Fruit fly (Drosophila melanogaster) whole organism, embryonic: ENCODE results near the gene yrt.

Experiments
- Awh ChIP-seq: fragments of 200-800 bp; sonication (Bioruptor generic); IDR thresholded peaks from 2 replicates; pipeline ENCODE4, ENCODE4 v1.3.6; 2022; ENCODE audit warnings: missing biosample characterization, missing genetic modification characterization
- B-H1 ChIP-seq: fragments of 200-800 bp; sonication (Bioruptor generic); IDR thresholded peaks from 3 replicates; pipeline ENCODE4 v1.3.6; 2022; ENCODE audit warnings: missing biosample characterization, missing genetic modification characterization
- BtbVII ChIP-seq: fragments of 200-800 bp; sonication (Bioruptor generic); optimal IDR thresholded peaks from 3 replicates; lab custom pipeline; 2017; ENCODE audit warnings: missing biosample characterization, mild to moderate bottlenecking, missing genetic modification characterization
- CG10462 ChIP-seq: fragments of 200-800 bp; sonication (Bioruptor generic); optimal IDR thresholded peaks from 2 replicates; lab custom pipeline; 2016; ENCODE audit warnings: missing biosample characterization, missing genetic modification characterization
- CG11093 ChIP-seq: fragments of 200-800 bp; sonication (Bioruptor generic); IDR thresholded peaks from 3 replicates; pipeline ENCODE4 v1.3.6; 2022; ENCODE audit warnings: missing biosample characterization, missing genetic modification characterization
- CG11696 ChIP-seq: fragments of 200-800 bp; sonication (Bioruptor generic); IDR thresholded peaks from 2 replicates; pipeline ENCODE4 v1.3.6; 2022; ENCODE audit warnings: missing biosample characterization, missing genetic modification characterization
- CG12071 ChIP-seq: fragments of 200-800 bp; sonication (Bioruptor generic); optimal IDR thresholded peaks from 3 replicates; lab custom pipeline; 2018; ENCODE audit warnings: missing biosample characterization, mild to moderate bottlenecking, missing genetic modification characterization
- CG12391 ChIP-seq: fragments of 200-800 bp; sonication (Bioruptor generic); optimal IDR thresholded peaks from 3 replicates; lab custom pipeline; 2018; ENCODE audit warnings: missing biosample characterization, mild to moderate bottlenecking, missing genetic modification characterization, moderate library complexity
- CG12659 ChIP-seq: fragments of 200-800 bp; sonication (Bioruptor generic); optimal IDR thresholded peaks from 3 replicates; lab custom pipeline; 2017; ENCODE audit warnings: mild to moderate bottlenecking, missing biosample characterization, missing genetic modification reagents, missing genetic modification characterization
- CG13287 ChIP-seq: fragments of 200-800 bp; sonication (Bioruptor generic); IDR thresholded peaks from 2 replicates; pipeline ENCODE4 v1.3.6; 2022; ENCODE audit warnings: missing biosample characterization, missing genetic modification characterization; ENCODE audit not compliant: partially characterized antibody
- CG13424 ChIP-seq: fragments of 200-800 bp; sonication (Bioruptor generic); optimal IDR thresholded peaks from 2 replicates; lab custom pipeline; 2019; ENCODE audit warnings: missing biosample characterization, mild to moderate bottlenecking, missing genetic modification characterization, moderate library complexity
- CG13894 ChIP-seq: fragments of 200-800 bp; sonication (Bioruptor generic); optimal IDR thresholded peaks from 3 replicates; lab custom pipeline; 2018; ENCODE audit warnings: missing biosample characterization, mild to moderate bottlenecking, missing genetic modification characterization, moderate library complexity
- CG14860 ChIP-seq: fragments of 200-800 bp; sonication (Bioruptor generic); IDR thresholded peaks from 3 replicates; pipeline ENCODE4 v1.3.6; 2022; ENCODE audit warnings: missing biosample characterization, missing genetic modification characterization; ENCODE audit not compliant: partially characterized antibody
- CG1529 ChIP-seq: fragments of 200-800 bp; sonication (Bioruptor generic); optimal IDR thresholded peaks from 3 replicates; lab custom pipeline; 2018; ENCODE audit warnings: missing biosample characterization, missing genetic modification characterization
- CG16813 ChIP-seq: fragments of 200-800 bp; sonication (Bioruptor generic); IDR thresholded peaks from 3 replicates; pipeline ENCODE4 v1.3.6; 2022; ENCODE audit warnings: missing biosample characterization, missing genetic modification characterization; ENCODE audit not compliant: partially characterized antibody
- CG17912 ChIP-seq: fragments of 200-800 bp; sonication (Bioruptor generic); optimal IDR thresholded peaks from 2 replicates; lab custom pipeline; 2018; ENCODE audit warnings: missing biosample characterization, mild to moderate bottlenecking, missing genetic modification characterization
- CG1832 ChIP-seq: fragments of 200-800 bp; sonication (Bioruptor generic); optimal IDR thresholded peaks from 2 replicates; lab custom pipeline; 2017; ENCODE audit warnings: missing biosample characterization, mild to moderate bottlenecking, missing genetic modification characterization, inconsistent platforms
- CG2202 ChIP-seq: fragments of 200-800 bp; sonication (Bioruptor generic); optimal IDR thresholded peaks from 2 replicates; lab custom pipeline; 2018; ENCODE audit warnings: missing biosample characterization, mild to moderate bottlenecking, missing genetic modification characterization
- CG3847 ChIP-seq: fragments of 200-800 bp; sonication (Bioruptor generic); IDR thresholded peaks from 2 replicates; pipeline ENCODE4 v1.3.6; 2022; ENCODE audit warnings: missing biosample characterization, missing genetic modification characterization
- CG3995 ChIP-seq: fragments of 200-800 bp; sonication (Bioruptor generic); optimal IDR thresholded peaks from 3 replicates; lab custom pipeline; 2016; ENCODE audit warnings: missing biosample characterization, missing genetic modification characterization
- CG43689 ChIP-seq: fragments of 200-800 bp; sonication (Bioruptor generic); IDR thresholded peaks from 2 replicates; pipeline ENCODE4 v1.3.6; 2022; ENCODE audit warnings: missing biosample characterization, missing genetic modification characterization
- CG5180 ChIP-seq: fragments of 200-800 bp; sonication (Bioruptor generic); optimal IDR thresholded peaks from 3 replicates; lab custom pipeline; 2017; ENCODE audit warnings: missing biosample characterization, missing genetic modification characterization, mild to moderate bottlenecking, moderate library complexity, missing genetic modification reagents
- CG7745 ChIP-seq: fragments of 200-800 bp; sonication (Bioruptor generic); optimal IDR thresholded peaks from 2 replicates; lab custom pipeline; 2018; ENCODE audit warnings: missing biosample characterization, mild to moderate bottlenecking, missing genetic modification characterization, moderate library complexity
- CG7963 ChIP-seq: fragments of 200-800 bp; sonication (Bioruptor generic); IDR thresholded peaks from 3 replicates; pipeline ENCODE4 v1.3.6; 2022; ENCODE audit warnings: missing biosample characterization, missing genetic modification characterization; ENCODE audit not compliant: partially characterized antibody
- CG8765 ChIP-seq: fragments of 200-800 bp; sonication (Bioruptor generic); IDR thresholded peaks from 2 replicates; pipeline ENCODE4 v1.3.6; 2022; ENCODE audit warnings: missing biosample characterization, missing genetic modification characterization
- CG9876 ChIP-seq: fragments of 200-800 bp; sonication (Bioruptor generic); optimal IDR thresholded peaks from 2 replicates; lab custom pipeline; 2016; ENCODE audit warnings: missing biosample characterization, missing genetic modification characterization
- D ChIP-seq, 2 experiments: fragments of 200-800 bp in 1 of 2; fragments of >200 bp in 1 of 2; sonication (Bioruptor generic) in 1 of 2; optimal IDR thresholded peaks; 2 replicates in 1 of 2; 3 replicates in 1 of 2; lab custom pipeline; 2017; ENCODE audit warnings: mild to moderate bottlenecking in 1 of 2, missing biosample characterization in 1 of 2, missing genetic modification characterization in 1 of 2, missing genetic modification reagents in 1 of 2
- Dip2 ChIP-seq: fragments of 200-800 bp; sonication (Bioruptor generic); IDR thresholded peaks from 2 replicates; pipeline ENCODE4 v1.3.6; 2022; ENCODE audit warnings: missing biosample characterization, missing genetic modification characterization
- Ets65A ChIP-seq: fragments of 200-800 bp; sonication (Bioruptor generic); peaks from one replicate; lab custom pipeline; 2016; ENCODE audit warnings: missing biosample characterization, missing genetic modification characterization
- Fer3 ChIP-seq: fragments of 200-800 bp; sonication (Bioruptor generic); optimal IDR thresholded peaks from 2 replicates; lab custom pipeline; 2018; ENCODE audit warnings: missing biosample characterization, mild to moderate bottlenecking, missing genetic modification characterization, moderate library complexity
- H15 ChIP-seq: fragments of 200-800 bp; sonication (Bioruptor generic); IDR thresholded peaks from 3 replicates; pipeline ENCODE4 v1.3.6; 2022; ENCODE audit warnings: missing biosample characterization, missing genetic modification characterization
- Hmx ChIP-seq: fragments of 200-800 bp; sonication (Bioruptor generic); optimal IDR thresholded peaks from 2 replicates; lab custom pipeline; 2016; ENCODE audit warnings: missing biosample characterization, missing genetic modification characterization
- Hsf ChIP-seq: fragments of 200-800 bp; sonication (Bioruptor generic); optimal IDR thresholded peaks from 3 replicates; lab custom pipeline; 2016; ENCODE audit warnings: missing biosample characterization, missing genetic modification characterization
- MBD-R2 ChIP-seq: fragments of 200-800 bp; sonication (Bioruptor generic); IDR thresholded peaks from 2 replicates; pipeline ENCODE4 v1.3.6; 2022; ENCODE audit warnings: missing biosample characterization, missing genetic modification characterization
- NK7.1 ChIP-seq: fragments of 200-800 bp; sonication (Bioruptor generic); optimal IDR thresholded peaks from 3 replicates; lab custom pipeline; 2016; ENCODE audit warnings: missing biosample characterization, missing genetic modification characterization
- Rx ChIP-seq: fragments of 200-800 bp; sonication (Bioruptor generic); IDR thresholded peaks from 2 replicates; pipeline ENCODE4 v1.3.6; 2022; ENCODE audit warnings: missing biosample characterization, missing genetic modification characterization
- Sox102F ChIP-seq: fragments of 200-800 bp; sonication (Bioruptor generic); optimal IDR thresholded peaks from 2 replicates; lab custom pipeline; 2018; ENCODE audit warnings: missing biosample characterization, mild to moderate bottlenecking, missing genetic modification characterization, moderate library complexity
- al ChIP-seq: fragments of 200-800 bp; sonication (Bioruptor generic); IDR thresholded peaks from 2 replicates; pipeline ENCODE4 v1.3.6; 2022; ENCODE audit warnings: missing biosample characterization, missing genetic modification characterization
- cas ChIP-seq: fragments of 200-800 bp; sonication (Bioruptor generic); IDR thresholded peaks from 2 replicates; pipeline ENCODE4 v1.3.6; 2022; ENCODE audit warnings: missing biosample characterization, missing genetic modification characterization
- dm ChIP-seq: fragments of 200-800 bp; sonication (Bioruptor generic); optimal IDR thresholded peaks from 3 replicates; lab custom pipeline; 2016; ENCODE audit warnings: missing biosample characterization, missing genetic modification characterization
- eyg ChIP-seq: fragments of 200-800 bp; sonication (Bioruptor generic); optimal IDR thresholded peaks from 3 replicates; lab custom pipeline; 2016; ENCODE audit warnings: missing biosample characterization, missing genetic modification characterization
- gem ChIP-seq: fragments of 200-800 bp; sonication (Bioruptor generic); optimal IDR thresholded peaks from 2 replicates; lab custom pipeline; 2019; ENCODE audit warnings: missing biosample characterization, mild to moderate bottlenecking, missing genetic modification characterization, moderate library complexity
- gfzf ChIP-seq: fragments of 200-800 bp; sonication (Bioruptor generic); optimal IDR thresholded peaks from 2 replicates; lab custom pipeline; 2016; ENCODE audit warnings: missing biosample characterization, mild to moderate bottlenecking, missing genetic modification characterization, moderate library complexity
- lab ChIP-seq: fragments of 200-800 bp; sonication (Bioruptor generic); optimal IDR thresholded peaks from 3 replicates; lab custom pipeline; 2017; ENCODE audit warnings: missing biosample characterization, missing genetic modification characterization, mild to moderate bottlenecking, moderate library complexity, missing genetic modification reagents
- mirr ChIP-seq: fragments of 200-800 bp; sonication (Bioruptor generic); optimal IDR thresholded peaks from 3 replicates; lab custom pipeline; 2018; ENCODE audit warnings: missing biosample characterization, mild to moderate bottlenecking, missing genetic modification characterization
- prd ChIP-seq, 3 experiments: fragments of >200 bp in 2 of 3; fragments of 200-800 bp in 1 of 3; sonication (Bioruptor generic) in 1 of 3; optimal IDR thresholded peaks in 2 of 3; IDR thresholded peaks in 1 of 3; 2 replicates in 2 of 3; 3 replicates in 1 of 3; pipeline versions ENCODE4 v1.3.6 to Lab custom; 2017 to 2022; ENCODE audit warnings: missing biosample characterization in 1 of 3, missing genetic modification characterization in 1 of 3
- usp ChIP-seq: fragments of >200 bp; optimal IDR thresholded peaks from 2 replicates; lab custom pipeline; 2017; ENCODE audit warnings: missing biosample characterization, missing genetic modification characterization
- z ChIP-seq: fragments of 200-800 bp; sonication (Bioruptor generic); IDR thresholded peaks from 3 replicates; pipeline ENCODE4 v1.3.6; 2022; ENCODE audit warnings: missing biosample characterization, missing genetic modification characterization

The yrt gene

dm6 chr3R:13428341-13429040 lies 6.3 kb downstream of the yrt start (continued):
- TF ChIP-seq CG16813 = no peak
- TF ChIP-seq gem (tag; lab: Kevin White, UChicago) = peak; percentile 83
- no peak for TF ChIP-seq NK7.1 (GFP tag; lab: Kevin White, UChicago)
- no peak for TF ChIP-seq CG7745 (tag; lab: Kevin White, UChicago)
- peak; percentile 53 for TF ChIP-seq CG2202 (tag; lab: Kevin White, UChicago)
- TF ChIP-seq CG43689 = no peak
- no peak for TF ChIP-seq z (GFP tag; lab: Robert Waterston, UW)
- no peak for TF ChIP-seq Hmx
- no peak for TF ChIP-seq CG7963 (GFP tag; lab: Robert Waterston, UW)
- TF ChIP-seq CG10462 (GFP tag; lab: Kevin White, UChicago) = peak; percentile 6
- TF ChIP-seq CG13894 (tag; lab: Kevin White, UChicago) = no peak
- TF ChIP-seq CG3995 (GFP tag; lab: Kevin White, UChicago) = no peak
- TF ChIP-seq Dip2 = no peak
- no peak for TF ChIP-seq CG14860
- TF ChIP-seq CG12659 = peak; percentile 51
- peak; percentile 63; the same call in 2 of the 3 replicates for TF ChIP-seq H15
- peak; percentile 92 for TF ChIP-seq Ets65A
- 0 out of 3 replicates have a peak, but pooled peaks have one; percentile 21 for TF ChIP-seq CG11093 (GFP tag; lab: Robert Waterston, UW)
- TF ChIP-seq CG13424 = peak; percentile 71
- peak; percentile 53 for TF ChIP-seq Fer3 (tag; lab: Kevin White, UChicago)
- TF ChIP-seq cas (GFP tag; lab: Robert Waterston, UW) = no peak
- no peak for TF ChIP-seq gfzf (GFP tag; lab: Kevin White, UChicago)
- TF ChIP-seq BtbVII = peak; percentile 50
- peak; percentile 74 for TF ChIP-seq CG12391 (tag; lab: Kevin White, UChicago)
- TF ChIP-seq MBD-R2 (GFP tag; lab: Robert Waterston, UW) = peak; percentile 26; the same call in 1 of the 2 replicates
- TF ChIP-seq mirr (GFP tag; lab: Kevin White, UChicago) = no peak
- 0 out of 3 replicates have a peak, but pooled peaks have one; percentile 31 for TF ChIP-seq B-H1
- peak; percentile 80 for TF ChIP-seq Sox102F (GFP tag; lab: Kevin White, UChicago)
- peak; percentile 71 for TF ChIP-seq CG12071 (GFP tag; lab: Kevin White, UChicago)
- TF ChIP-seq al (GFP tag; lab: Robert Waterston, UW) = no peak
- no peak for TF ChIP-seq D (optimal IDR thresholded peaks at IDR 0.05; lab: Kevin White, UChicago)
- peak; percentile 75 for TF ChIP-seq D (GFP tag; optimal IDR thresholded peaks at IDR 0.05; lab: Kevin White, UChicago)
- no peak for TF ChIP-seq eyg
- TF ChIP-seq dm (GFP tag; lab: Kevin White, UChicago) = no peak
- TF ChIP-seq CG17912 (GFP tag; lab: Kevin White, UChicago) = no peak
- TF ChIP-seq CG5180 (GFP tag; lab: Kevin White, UChicago) = no peak
- no peak for TF ChIP-seq prd (optimal IDR thresholded peaks at IDR 0.05; lab: Kevin White, UChicago)
- TF ChIP-seq prd (GFP tag; IDR thresholded peaks at IDR 0.05; lab: Robert Waterston, UW) = peak; percentile 80
- no peak for TF ChIP-seq CG1832 (GFP tag; lab: Kevin White, UChicago)
- no peak for TF ChIP-seq CG13287 (GFP tag; lab: Robert Waterston, UW)
- peak; percentile 53 for TF ChIP-seq Rx (GFP tag; lab: Robert Waterston, UW)
- TF ChIP-seq CG1529 (GFP tag; lab: Kevin White, UChicago) = peak; percentile 38
- peak; percentile 50; the same call in 1 of the 2 replicates for TF ChIP-seq CG3847 (GFP tag; lab: Robert Waterston, UW)
- TF ChIP-seq lab (GFP tag; lab: Kevin White, UChicago) = peak; percentile 73
- no peak for TF ChIP-seq CG8765 (GFP tag; lab: Robert Waterston, UW)
- 0 out of 2 replicates have a peak, but pooled peaks have one; percentile 33 for TF ChIP-seq Awh
- peak; percentile 65 for TF ChIP-seq Hsf
- peak; percentile 61; the same call in 1 of the 2 replicates for TF ChIP-seq CG11696 (GFP tag; lab: Robert Waterston, UW)
- TF ChIP-seq CG9876 = no peak
- no peak for TF ChIP-seq usp
